Fruit fly (Drosophila melanogaster) whole organism, embryonic: ENCODE results near the gene Pex2.
A peak's percentile ranks its signal among the peaks of the same experiment; 100 is the strongest.

Experiments
- ATbp ChIP-seq: fragments of 200-800 bp; sonication (Bioruptor generic); optimal IDR thresholded peaks from 2 replicates; lab custom pipeline; 2017; ENCODE audit warnings: missing biosample characterization, mild to moderate bottlenecking, missing genetic modification characterization, missing genetic modification reagents
- Adf1 ChIP-seq: fragments of 200-800 bp; sonication (Bioruptor generic); IDR thresholded peaks from 2 replicates; pipeline ENCODE4 v1.3.6; 2022; ENCODE audit warnings: missing biosample characterization, missing genetic modification characterization
- B-H2 ChIP-seq: fragments of 200-800 bp; sonication (Bioruptor generic); optimal IDR thresholded peaks from 2 replicates; lab custom pipeline; 2018; ENCODE audit warnings: missing biosample characterization, mild to moderate bottlenecking, missing genetic modification characterization
- CG10209 ChIP-seq: fragments of 200-800 bp; sonication (Bioruptor generic); optimal IDR thresholded peaks from 3 replicates; lab custom pipeline; 2017; ENCODE audit warnings: missing biosample characterization, mild to moderate bottlenecking, missing genetic modification characterization, missing genetic modification reagents
- CG1024 ChIP-seq: fragments of 200-800 bp; sonication (Bioruptor generic); IDR thresholded peaks from 2 replicates; pipeline ENCODE4 v1.3.6; 2022; ENCODE audit warnings: missing biosample characterization, missing genetic modification characterization
- CG11695 ChIP-seq: fragments of 200-800 bp; sonication (Bioruptor generic); IDR thresholded peaks from 3 replicates; pipeline ENCODE4 v1.3.6; 2022; ENCODE audit warnings: missing biosample characterization, missing genetic modification characterization
- CG12299 ChIP-seq: fragments of 200-800 bp; sonication (Bioruptor generic); optimal IDR thresholded peaks from 2 replicates; lab custom pipeline; 2018; ENCODE audit warnings: missing biosample characterization, mild to moderate bottlenecking, missing genetic modification characterization
- CG14441 ChIP-seq: fragments of 200-800 bp; sonication (Bioruptor generic); IDR thresholded peaks from 2 replicates; pipeline ENCODE4 v1.3.6; 2022; ENCODE audit warnings: missing biosample characterization, missing genetic modification characterization
- CG15514 ChIP-seq: fragments of 200-800 bp; sonication (Bioruptor generic); optimal IDR thresholded peaks from 3 replicates; lab custom pipeline; 2017; ENCODE audit warnings: missing biosample characterization, missing genetic modification characterization, mild to moderate bottlenecking, moderate library complexity, missing genetic modification reagents
- CG17912 ChIP-seq: fragments of 200-800 bp; sonication (Bioruptor generic); optimal IDR thresholded peaks from 2 replicates; lab custom pipeline; 2018; ENCODE audit warnings: missing biosample characterization, mild to moderate bottlenecking, missing genetic modification characterization
- CG18619 ChIP-seq: fragments of 200-800 bp; sonication (Bioruptor generic); optimal IDR thresholded peaks from 3 replicates; lab custom pipeline; 2017; ENCODE audit warnings: missing biosample characterization, mild to moderate bottlenecking, missing genetic modification characterization
- CG31224 ChIP-seq: fragments of 200-800 bp; sonication (Bioruptor generic); IDR thresholded peaks from 2 replicates; pipeline ENCODE4 v1.3.6; 2022; ENCODE audit warnings: missing biosample characterization, missing genetic modification characterization
- CG3407 ChIP-seq: fragments of 200-800 bp; sonication (Bioruptor generic); optimal IDR thresholded peaks from 2 replicates; lab custom pipeline; 2018; ENCODE audit warnings: missing biosample characterization, mild to moderate bottlenecking, missing genetic modification characterization
- CG4328 ChIP-seq: fragments of 200-800 bp; sonication (Bioruptor generic); optimal IDR thresholded peaks from 3 replicates; lab custom pipeline; 2017; ENCODE audit warnings: missing biosample characterization, missing genetic modification reagents, missing genetic modification characterization
- CG4360 ChIP-seq: fragments of 200-800 bp; sonication (Bioruptor generic); IDR thresholded peaks from 2 replicates; pipeline ENCODE4 v1.3.6; 2022; ENCODE audit warnings: missing biosample characterization, missing genetic modification characterization
- CG6683 ChIP-seq: fragments of 200-800 bp; sonication (Bioruptor generic); optimal IDR thresholded peaks from 2 replicates; lab custom pipeline; 2017; ENCODE audit warnings: missing biosample characterization, mild to moderate bottlenecking, missing genetic modification characterization, missing genetic modification reagents
- CG6765 ChIP-seq: fragments of 200-800 bp; sonication (Bioruptor generic); optimal IDR thresholded peaks from 3 replicates; lab custom pipeline; 2017; ENCODE audit warnings: missing biosample characterization, mild to moderate bottlenecking, missing genetic modification characterization
- CG6813 ChIP-seq: fragments of 200-800 bp; sonication (Bioruptor generic); optimal IDR thresholded peaks from 2 replicates; lab custom pipeline; 2017; ENCODE audit warnings: missing biosample characterization, missing genetic modification characterization, mild to moderate bottlenecking, moderate library complexity, missing genetic modification reagents
- CG8924 ChIP-seq: fragments of 200-800 bp; optimal IDR thresholded peaks from 3 replicates; lab custom pipeline; 2019; ENCODE audit warnings: missing biosample characterization, mild to moderate bottlenecking, missing genetic modification characterization, moderate library complexity
- Eip74EF ChIP-seq, 2 experiments: fragments of 200-800 bp in 1 of 2; fragments of >200 bp in 1 of 2; sonication (Bioruptor generic) in 1 of 2; optimal IDR thresholded peaks; 2 replicates each; lab custom pipeline; 2017 to 2019; ENCODE audit warnings: missing biosample characterization in 2 of 2, missing genetic modification characterization in 2 of 2, mild to moderate bottlenecking in 1 of 2, moderate library complexity in 1 of 2
- HHEX ChIP-seq: fragments of 200-800 bp; sonication (Bioruptor generic); optimal IDR thresholded peaks from 3 replicates; lab custom pipeline; 2017; ENCODE audit warnings: missing biosample characterization, mild to moderate bottlenecking, missing genetic modification characterization, missing genetic modification reagents
- HLHmδ ChIP-seq: fragments of 200-800 bp; sonication (Bioruptor generic); optimal IDR thresholded peaks from 2 replicates; lab custom pipeline; 2018; ENCODE audit warnings: missing biosample characterization, mild to moderate bottlenecking, missing genetic modification characterization, moderate library complexity
- Med ChIP-seq: fragments of 200-800 bp; sonication (Bioruptor generic); peaks from one replicate; lab custom pipeline; 2016; ENCODE audit warnings: missing biosample characterization, missing genetic modification characterization, mild to moderate bottlenecking, inconsistent platforms, moderate library complexity
- NC2α ChIP-seq: fragments of 200-800 bp; sonication (Bioruptor generic); optimal IDR thresholded peaks from 2 replicates; lab custom pipeline; 2016; ENCODE audit warnings: missing biosample characterization, missing genetic modification characterization
- Nf-YA ChIP-seq: fragments of 200-800 bp; sonication (Bioruptor generic); IDR thresholded peaks from 2 replicates; pipeline ENCODE4 v1.3.6; 2022; ENCODE audit warnings: missing biosample characterization, missing genetic modification characterization
- Rfx ChIP-seq: fragments of 200-800 bp; sonication (Bioruptor generic); IDR thresholded peaks from 2 replicates; pipeline ENCODE4 v1.3.6; 2022; ENCODE audit warnings: missing biosample characterization, missing genetic modification characterization
- Sry-β ChIP-seq: fragments of 200-800 bp; sonication (Bioruptor generic); optimal IDR thresholded peaks from 2 replicates; lab custom pipeline; 2018; ENCODE audit warnings: missing biosample characterization, mild to moderate bottlenecking, missing genetic modification characterization, moderate library complexity
- ac ChIP-seq: fragments of 200-800 bp; sonication (Bioruptor generic); optimal IDR thresholded peaks from 3 replicates; lab custom pipeline; 2017; ENCODE audit warnings: missing biosample characterization, mild to moderate bottlenecking, missing genetic modification characterization
- bcd ChIP-seq: fragments of 200-800 bp; sonication (Bioruptor generic); optimal IDR thresholded peaks from 2 replicates; lab custom pipeline; 2017; ENCODE audit warnings: missing biosample characterization, mild to moderate bottlenecking, missing genetic modification characterization
- bsh ChIP-seq, 2 experiments: fragments of 200-800 bp; sonication (Bioruptor generic); optimal IDR thresholded peaks; 2 replicates each; lab custom pipeline; 2017 to 2018; ENCODE audit warnings: mild to moderate bottlenecking in 2 of 2, missing biosample characterization in 2 of 2, missing genetic modification characterization in 2 of 2, moderate library complexity in 1 of 2
- chinmo ChIP-seq: fragments of 200-800 bp; sonication (Bioruptor generic); IDR thresholded peaks from 4 replicates; pipeline ENCODE4 v1.3.6; 2022; ENCODE audit warnings: missing biosample characterization, missing genetic modification characterization; ENCODE audit not compliant: partially characterized antibody
- dysf ChIP-seq: fragments of 200-800 bp; sonication (Bioruptor generic); IDR thresholded peaks from 3 replicates; pipeline ENCODE4 v1.3.6; 2022; ENCODE audit warnings: missing biosample characterization, missing genetic modification characterization
- fd64A ChIP-seq: fragments of 200-800 bp; sonication (Bioruptor generic); optimal IDR thresholded peaks from 3 replicates; lab custom pipeline; 2018; ENCODE audit warnings: missing biosample characterization, mild to moderate bottlenecking, missing genetic modification characterization
- gce ChIP-seq: fragments of 200-800 bp; sonication (Bioruptor generic); IDR thresholded peaks from 3 replicates; pipeline ENCODE4 v1.3.6; 2022; ENCODE audit warnings: missing biosample characterization, missing genetic modification characterization
- grn ChIP-seq: fragments of 200-800 bp; sonication (Bioruptor generic); optimal IDR thresholded peaks from 3 replicates; lab custom pipeline; 2017; ENCODE audit warnings: missing biosample characterization, missing genetic modification characterization
- gsb ChIP-seq: fragments of 200-800 bp; sonication (Bioruptor generic); IDR thresholded peaks from 2 replicates; pipeline ENCODE4 v1.3.6; 2022; ENCODE audit warnings: missing biosample characterization, missing genetic modification characterization
- hkb ChIP-seq, 2 experiments: fragments of 200-800 bp in 1 of 2; fragments of >200 bp in 1 of 2; sonication (Bioruptor generic) in 1 of 2; IDR thresholded peaks in 1 of 2; optimal IDR thresholded peaks in 1 of 2; 2 replicates each; pipeline versions ENCODE4 v1.3.6 to Lab custom; 2017 to 2022; ENCODE audit warnings: missing biosample characterization in 1 of 2, missing genetic modification characterization in 1 of 2
- lov ChIP-seq, 2 experiments: fragments of 200-800 bp in 1 of 2; fragments of >200 bp in 1 of 2; sonication (Bioruptor generic) in 1 of 2; IDR thresholded peaks in 1 of 2; optimal IDR thresholded peaks in 1 of 2; 2 replicates in 1 of 2; 3 replicates in 1 of 2; pipeline versions ENCODE4 v1.3.6 to Lab custom; 2017 to 2022; ENCODE audit warnings: missing biosample characterization in 1 of 2, missing genetic modification characterization in 1 of 2
- oc ChIP-seq: fragments of 200-800 bp; sonication (Bioruptor generic); optimal IDR thresholded peaks from 2 replicates; lab custom pipeline; 2018; ENCODE audit warnings: missing biosample characterization, mild to moderate bottlenecking, missing genetic modification characterization, moderate library complexity
- pan ChIP-seq, 4 experiments: fragments of >200 bp in 3 of 4; fragments of 200-800 bp in 1 of 4; sonication (Bioruptor generic) in 1 of 4; optimal IDR thresholded peaks in 3 of 4; IDR thresholded peaks in 1 of 4; 2 replicates each; pipeline versions ENCODE4 v1.3.6 to Lab custom; 2017 to 2022; ENCODE audit warnings: missing biosample characterization in 2 of 4, missing genetic modification characterization in 2 of 4, mixed read lengths in 1 of 4
- pfk ChIP-seq: fragments of 200-800 bp; sonication (Bioruptor generic); optimal IDR thresholded peaks from 2 replicates; lab custom pipeline; 2018; ENCODE audit warnings: missing biosample characterization, mild to moderate bottlenecking, missing genetic modification characterization, moderate library complexity
- pho ChIP-seq: fragments of 200-800 bp; sonication (Bioruptor generic); optimal IDR thresholded peaks from 2 replicates; lab custom pipeline; 2016; ENCODE audit warnings: missing biosample characterization, missing genetic modification characterization
- sens-2 ChIP-seq: fragments of 200-800 bp; sonication (Bioruptor generic); IDR thresholded peaks from 2 replicates; pipeline ENCODE4 v1.3.6; 2022; ENCODE audit warnings: missing biosample characterization, missing genetic modification characterization
- tup ChIP-seq: fragments of 200-800 bp; sonication (Bioruptor generic); optimal IDR thresholded peaks from 2 replicates; lab custom pipeline; 2016; ENCODE audit warnings: missing biosample characterization, mild to moderate bottlenecking, missing genetic modification characterization, moderate library complexity
- vvl ChIP-seq: fragments of 200-800 bp; sonication (Bioruptor generic); IDR thresholded peaks from 2 replicates; pipeline ENCODE4 v1.3.6; 2022; ENCODE audit warnings: missing biosample characterization, missing genetic modification characterization
- wek ChIP-seq: fragments of 200-800 bp; sonication (Bioruptor generic); optimal IDR thresholded peaks from 3 replicates; lab custom pipeline; 2018; ENCODE audit warnings: missing biosample characterization, mild to moderate bottlenecking, missing genetic modification characterization, moderate library complexity
- z ChIP-seq: fragments of 200-800 bp; sonication (Bioruptor generic); IDR thresholded peaks from 3 replicates; pipeline ENCODE4 v1.3.6; 2022; ENCODE audit warnings: missing biosample characterization, missing genetic modification characterization

The Pex2 gene

dm6 chr3L:8347346-8347745, 8.5 kb downstream of the Pex2 start (continued):
- TF ChIP-seq CG4360 (no peak), z (0 out of 3 replicates have a peak, but pooled peaks have one; percentile 28), CG8924 (tag; lab: Kevin White, UChicago) (no peak), fd64A (GFP tag; lab: Kevin White, UChicago) (peak; percentile 47), chinmo (GFP tag; lab: Robert Waterston, UW) (0 out of 4 replicates have a peak, but pooled peaks have one; percentile 52), Med (GFP tag; lab: Kevin White, UChicago) (peak; percentile 81), Eip74EF (GFP tag; optimal IDR thresholded peaks at IDR 0.05; lab: Kevin White, UChicago) (no peak), pfk (GFP tag; lab: Kevin White, UChicago) (peak; percentile 22), Adf1 (GFP tag; lab: Robert Waterston, UW) (peak; percentile 9; the same call in 1 of the 2 replicates), lov (optimal IDR thresholded peaks at IDR 0.05; lab: Kevin White, UChicago) (no peak), lov (GFP tag; IDR thresholded peaks at IDR 0.05; lab: Robert Waterston, UW) (0 out of 3 replicates have a peak, but pooled peaks have one; percentile 44), gsb (GFP tag; lab: Robert Waterston, UW) (peak; percentile 49), CG4328 (peak; percentile 50), CG3407 (GFP tag; lab: Kevin White, UChicago) (peak; percentile 44), hkb (optimal IDR thresholded peaks at IDR 0.05; lab: Kevin White, UChicago) (no peak), hkb (GFP tag; IDR thresholded peaks at IDR 0.05; lab: Robert Waterston, UW) (peak; percentile 75), ac (GFP tag; lab: Kevin White, UChicago) (peak; percentile 20), Nf-YA (GFP tag; lab: Robert Waterston, UW) (peak; percentile 54; the same call in 1 of the 2 replicates), dysf (GFP tag; lab: Robert Waterston, UW) (0 out of 3 replicates have a peak, but pooled peaks have one; percentile 31), CG6813 (GFP tag; lab: Kevin White, UChicago) (peak; percentile 70), CG6765 (peak; percentile 51), CG18619 (GFP tag; lab: Kevin White, UChicago) (peak; percentile 18), CG14441 (GFP tag; lab: Robert Waterston, UW) (0 out of 2 replicates have a peak, but pooled peaks have one; percentile 24), Rfx (GFP tag; lab: Robert Waterston, UW) (peak; percentile 51; the same call in 1 of the 2 replicates), ATbp (peak; percentile 86), CG10209 (GFP tag; lab: Kevin White, UChicago) (peak; percentile 50), Sry-β (GFP tag; lab: Kevin White, UChicago) (no peak), wek (GFP tag; lab: Kevin White, UChicago) (peak; percentile 73), vvl (GFP tag; lab: Robert Waterston, UW) (peak; percentile 63), grn (no peak), HHEX (peak; percentile 51), CG15514 (GFP tag; lab: Kevin White, UChicago) (peak; percentile 64), NC2α (GFP tag; lab: Kevin White, UChicago) (peak; percentile 17), sens-2 (no peak), CG31224 (GFP tag; lab: Robert Waterston, UW) (0 out of 2 replicates have a peak, but pooled peaks have one; percentile 11), pho (GFP tag; lab: Kevin White, UChicago) (peak; percentile 18), oc (tag; lab: Kevin White, UChicago) (peak; percentile 23), CG17912 (GFP tag; lab: Kevin White, UChicago) (no peak), pan (optimal IDR thresholded peaks at IDR 0.05; lab: Kevin White, UChicago) (no peak), pan (GFP tag; optimal IDR thresholded peaks at IDR 0.05 in 1 of 2, IDR thresholded peaks at IDR 0.05 in 1 of 2) (peak in 1 of 2 experiments; percentile 64), tup (peak; percentile 2), CG12299 (peak; percentile 7), B-H2 (GFP tag; lab: Kevin White, UChicago) (peak; percentile 28), CG6683 (GFP tag; lab: Kevin White, UChicago) (peak; percentile 15), CG1024 (GFP tag; lab: Robert Waterston, UW) (peak; percentile 39; the same call in 1 of the 2 replicates), HLHmδ (GFP tag; lab: Kevin White, UChicago) (peak; percentile 47), CG11695 (GFP tag; lab: Robert Waterston, UW) (0 out of 3 replicates have a peak, but pooled peaks have one; percentile 12), bsh (GFP tag; optimal IDR thresholded peaks at IDR 0.05; lab: Kevin White, UChicago) (peak in 1 of 2 experiments; percentile 22), gce (peak; percentile 79; the same call in 2 of the 3 replicates), bcd (GFP tag; lab: Kevin White, UChicago) (peak; percentile 20)
